Worm (Caenorhabditis elegans) whole organism, L3 larva: ENCODE results near the gene frm-3.

Experiments used
- ZK546.5 ChIP-seq: sonication (generic microtip); optimal IDR thresholded peaks from 2 replicates; lab custom pipeline; 2017; ENCODE audit warnings: missing biosample characterization, missing genetic modification characterization
- egl-27 ChIP-seq: sonication (generic microtip); optimal IDR thresholded peaks from 4 replicates; lab custom pipeline; 2017; ENCODE audit warnings: missing biosample characterization, missing genetic modification reagents, missing genetic modification characterization
- elt-3 ChIP-seq, 3 experiments: fragments of 150-350 bp in 1 of 3; sonication (generic microtip) in 2 of 3; optimal IDR thresholded peaks; 2 replicates in 2 of 3; 4 replicates in 1 of 3; lab custom pipeline; 2014 to 2017; ENCODE audit warnings: missing biosample characterization in 3 of 3, missing genetic modification characterization in 3 of 3
- eor-1 ChIP-seq, 2 experiments: fragments of 150-350 bp; optimal IDR thresholded peaks; 2 replicates each; lab custom pipeline; 2014 to 2018; ENCODE audit warnings: missing biosample characterization in 2 of 2, missing genetic modification characterization in 2 of 2
- nfya-1 ChIP-seq: sonication (generic microtip); optimal IDR thresholded peaks from 2 replicates; lab custom pipeline; 2017; ENCODE audit warnings: missing genetic modification characterization, mild to moderate bottlenecking, missing compliant biosample characterization, antibody characterized with exemption, moderate library complexity; ENCODE audit not compliant: insufficient read depth
- nhr-12 ChIP-seq: fragments of 150-350 bp; optimal IDR thresholded peaks from 2 replicates; lab custom pipeline; 2014; ENCODE audit warnings: missing biosample characterization, missing genetic modification characterization
- nhr-237 ChIP-seq: fragments of 150-350 bp; optimal IDR thresholded peaks from 2 replicates; lab custom pipeline; 2014; ENCODE audit warnings: missing biosample characterization, missing genetic modification characterization
- pha-4 ChIP-seq: fragments of 150-350 bp; optimal IDR thresholded peaks from 2 replicates; lab custom pipeline; 2014; ENCODE audit warnings: missing biosample characterization, missing genetic modification reagents, missing genetic modification characterization
- snpc-4 ChIP-seq: fragments of 150-350 bp; optimal IDR thresholded peaks from 2 replicates; lab custom pipeline; 2014; ENCODE audit warnings: missing biosample characterization, missing genetic modification characterization
- ztf-11 ChIP-seq: fragments of 150-350 bp; optimal IDR thresholded peaks from 2 replicates; lab custom pipeline; 2014; ENCODE audit warnings: missing biosample characterization, missing genetic modification characterization

- TF ChIP-seq ztf-11, result no peak
- no peak for TF ChIP-seq ZK546.5 (tag; lab: Kevin White, UChicago)
- no peak for TF ChIP-seq eor-1 (tag; optimal IDR thresholded peaks at IDR 0.05; lab: Kevin White, UChicago)
- TF ChIP-seq elt-3 (tag; optimal IDR thresholded peaks at IDR 0.05; lab: Kevin White, UChicago), result no peak
- TF ChIP-seq egl-27 (tag; lab: Kevin White, UChicago), result no peak
- no peak for TF ChIP-seq nhr-12 (tag; lab: Kevin White, UChicago)
- no peak for TF ChIP-seq pha-4
- no peak for TF ChIP-seq nfya-1
- no peak for TF ChIP-seq nhr-237
- no peak for TF ChIP-seq snpc-4 (tag; lab: Kevin White, UChicago)
These were observed at the start of gene frm-3 for ce11 chrX:11572205-11572604.
